Worm (Caenorhabditis elegans): Measurements from ENCODE around the gene pigc-1.
"Not testable (repeated sequence)": the region's sequence is repeated elsewhere in the genome, so short reads cannot be mapped to it uniquely, and the experiment has no call there.

The pigc-1 gene

DNA sequence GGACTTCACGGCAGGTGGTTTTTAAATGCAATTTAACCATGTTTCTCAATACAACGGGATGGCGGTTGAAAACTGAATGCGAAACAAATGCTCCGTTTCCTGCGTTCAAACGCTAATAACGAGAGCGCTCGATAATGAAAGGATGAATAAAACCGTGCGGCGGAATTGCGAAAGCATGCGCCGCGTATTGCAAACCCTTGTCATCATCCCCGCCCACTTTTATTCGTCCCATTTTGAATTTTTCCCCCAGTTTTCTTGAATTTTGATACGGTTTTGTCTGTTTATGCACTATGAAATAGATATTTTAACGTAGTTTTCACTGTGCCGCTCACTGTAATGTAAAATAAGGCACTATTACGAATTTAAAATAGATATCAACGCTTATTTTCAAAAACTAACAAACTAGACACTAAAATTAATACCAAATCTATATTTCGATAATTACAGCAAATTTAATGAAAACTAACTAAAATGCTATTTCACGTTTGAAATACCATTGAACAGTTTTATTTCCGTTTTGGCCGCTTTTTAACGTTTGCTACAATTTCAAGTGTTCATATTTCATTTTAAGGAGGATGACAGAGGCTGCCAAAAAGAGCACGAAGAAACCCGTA, 26.8 kb downstream of the pigc-1 start, which contains the start of the genes F49C12.9 and rpn-7 (continued):
- peak; percentile 35 for TF ChIP-seq F13H6.1 (tag; optimal IDR thresholded peaks at IDR 0.05)
- peak; percentile 51 for TF ChIP-seq hlh-6 (tag; optimal IDR thresholded peaks at IDR 0.05)
- TF ChIP-seq syd-9 (tag; optimal IDR thresholded peaks at IDR 0.05), result peak; percentile 24
- peak; percentile 64 for TF ChIP-seq ceh-6 (GFP tag; optimal IDR thresholded peaks at IDR 0.05)
- peak; percentile 34 for TF ChIP-seq ceh-18 (tag; optimal IDR thresholded peaks at IDR 0.05)
- peak; percentile 55 for TF ChIP-seq unc-86 (tag; optimal IDR thresholded peaks at IDR 0.05)
- no peak for TF ChIP-seq ceh-24 (tag; optimal IDR thresholded peaks at IDR 0.05)
- TF ChIP-seq dmd-4 (tag; optimal IDR thresholded peaks at IDR 0.05; ENCODE audit: borderline replicate concordance), result no peak
- TF ChIP-seq pros-1 (tag; optimal IDR thresholded peaks at IDR 0.05), result no peak
- peak; percentile 79 for TF ChIP-seq tbx-2 (tag; optimal IDR thresholded peaks at IDR 0.05)
- peak; percentile 43 for TF ChIP-seq fax-1 (tag; optimal IDR thresholded peaks at IDR 0.05)
- no peak for TF ChIP-seq mec-3 (tag; optimal IDR thresholded peaks at IDR 0.05; ENCODE audit: borderline replicate concordance)
- no peak for TF ChIP-seq pax-1 (tag; optimal IDR thresholded peaks at IDR 0.05)
- peak; percentile 42 for TF ChIP-seq rnt-1 (tag; optimal IDR thresholded peaks at IDR 0.05)
- peak; percentile 0 for TF ChIP-seq ahr-1 (tag; optimal IDR thresholded peaks at IDR 0.05)
- peak; percentile 31 for TF ChIP-seq odd-2 (tag; optimal IDR thresholded peaks at IDR 0.05)
- peak; percentile 59 for TF ChIP-seq ceh-48 (tag; optimal IDR thresholded peaks at IDR 0.05)
- peak; percentile 61 for TF ChIP-seq C38D4.7 (GFP tag; optimal IDR thresholded peaks at IDR 0.05)
- peak; percentile 64 for TF ChIP-seq pat-9 (tag; optimal IDR thresholded peaks at IDR 0.05)
- TF ChIP-seq tbx-7 (tag; optimal IDR thresholded peaks at IDR 0.05), result no peak
- TF ChIP-seq eyg-1 (tag; optimal IDR thresholded peaks at IDR 0.05), result peak; percentile 28
- TF ChIP-seq npax-4 (tag; optimal IDR thresholded peaks at IDR 0.05), result peak; percentile 5

DNA sequence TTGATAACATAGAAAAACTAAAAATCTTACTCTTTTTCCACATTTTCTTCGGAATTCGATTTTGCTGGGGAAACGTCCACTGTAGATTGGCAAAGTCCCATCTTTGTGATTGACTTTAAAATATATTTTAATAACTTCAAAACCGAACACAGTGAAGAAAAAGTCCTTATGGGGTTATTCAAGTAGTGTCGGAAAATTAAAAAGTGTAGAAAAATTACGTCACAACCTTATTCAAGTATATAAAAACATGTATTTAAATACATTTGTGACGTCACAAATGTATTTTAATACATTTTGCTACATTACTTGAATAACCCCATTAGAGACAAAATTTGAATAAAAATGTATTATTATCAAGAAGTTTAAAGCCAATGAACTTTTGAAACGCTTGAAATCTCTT, 30.1 kb downstream of the pigc-1 start, which contains the start of gene F49C12.7:
Gene F49C12.7 (minus strand): TSS at position 101 of the 400 bp plus-strand sequence.
- TF ChIP-seq unc-86 (tag; optimal IDR thresholded peaks at IDR 0.05); sox-2 (GFP tag; IDR thresholded peaks at IDR 0.05); tbx-7 (tag; optimal IDR thresholded peaks at IDR 0.05): not testable (repeated sequence)

ce11 chrIV:9310935-9311566, 31.9 kb downstream of the pigc-1 start:
- no peak for TF ChIP-seq sox-4 (tag; optimal IDR thresholded peaks at IDR 0.05)
- no peak for TF ChIP-seq pag-3 (tag; optimal IDR thresholded peaks at IDR 0.05; ENCODE audit: borderline replicate concordance)
- TF ChIP-seq fkh-6 (tag; optimal IDR thresholded peaks at IDR 0.05), result no peak
- no peak for TF ChIP-seq ztf-16 (tag; optimal IDR thresholded peaks at IDR 0.05)
- TF ChIP-seq K02D7.2 (tag; optimal IDR thresholded peaks at IDR 0.05), result no peak

DNA sequence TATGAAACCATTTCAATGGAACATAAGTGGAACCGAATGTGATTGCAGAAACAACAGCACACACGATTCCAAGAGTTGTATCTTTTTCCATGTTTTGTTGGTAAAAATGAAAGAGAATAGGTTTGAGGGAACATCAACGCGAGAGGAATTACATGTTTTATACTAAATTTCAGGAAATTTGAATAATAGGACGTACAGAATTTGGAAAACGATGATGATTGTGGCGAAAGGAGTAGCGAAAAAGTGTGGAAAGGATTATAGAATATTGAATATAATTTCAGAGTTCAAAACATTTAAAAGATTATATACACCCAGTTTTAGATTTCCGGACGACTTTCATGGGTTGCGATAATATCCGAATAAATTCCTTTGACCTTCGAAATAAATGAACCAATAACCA, 34.0 kb downstream of the pigc-1 start, which contains the start of gene F49C12.6:
Gene F49C12.6 (minus strand): TSS at position 101 of the 400 bp plus-strand sequence.
- TF ChIP-seq syd-9 (tag; optimal IDR thresholded peaks at IDR 0.05) (no peak), hlh-6 (tag; optimal IDR thresholded peaks at IDR 0.05) (no peak), ets-4 (tag; optimal IDR thresholded peaks at IDR 0.05) (no peak), lin-11 (tag; optimal IDR thresholded peaks at IDR 0.05) (no peak)

- TF ChIP-seq unc-42 (tag; optimal IDR thresholded peaks at IDR 0.05), result no peak
Observed at ce11 chrIV:9304617-9305016, 38.3 kb downstream of the pigc-1 start, which contains the start of gene F49C12.5. Gene F49C12.5 (plus strand): TSS chrIV:9304917.

ce11 chrIV:9303994-9304393, 39.0 kb downstream of the pigc-1 start, which contains the start of gene F49C12.4:
Gene F49C12.4 (minus strand): TSS chrIV:9304094.
- TF ChIP-seq pat-9 (tag; optimal IDR thresholded peaks at IDR 0.05) (no peak), odd-2 (tag; optimal IDR thresholded peaks at IDR 0.05) (no peak), ets-4 (tag; optimal IDR thresholded peaks at IDR 0.05) (no peak), nhr-232 (tag; optimal IDR thresholded peaks at IDR 0.05) (no peak), ceh-34 (tag; optimal IDR thresholded peaks at IDR 0.05) (no peak), tbx-2 (tag; optimal IDR thresholded peaks at IDR 0.05) (no peak), rnt-1 (tag; optimal IDR thresholded peaks at IDR 0.05) (no peak), eyg-1 (tag; optimal IDR thresholded peaks at IDR 0.05) (no peak), unc-86 (tag; optimal IDR thresholded peaks at IDR 0.05) (no peak), lin-11 (tag; optimal IDR thresholded peaks at IDR 0.05) (no peak), ztf-16 (tag; optimal IDR thresholded peaks at IDR 0.05) (no peak)

Data from whole organism, late embryonic.